Worm (Caenorhabditis elegans) whole organism, early embryonic: ENCODE results near the gene F08H9.4.

Source experiments
- ama-1 ChIP-seq: fragments of 150-350 bp; optimal IDR thresholded peaks from 2 replicates; lab custom pipeline; 2014
- ceh-36 ChIP-seq: sonication (generic microtip); optimal IDR thresholded peaks from 2 replicates; lab custom pipeline; 2016; ENCODE audit warnings: missing genetic modification characterization, inconsistent platforms, missing compliant biosample characterization
- ets-7 ChIP-seq: sonication (generic microtip); optimal IDR thresholded peaks from 2 replicates; lab custom pipeline; 2016; ENCODE audit warnings: missing genotype, missing genetic modification characterization, missing compliant biosample characterization
- flt-1 ChIP-seq: fragments of 200-800 bp; sonication (Bioruptor generic); IDR thresholded peaks from 2 replicates; pipeline ENCODE4 v1.3.6; 2022; ENCODE audit warnings: missing genetic modification characterization, missing compliant biosample characterization
- hmbx-1 ChIP-seq: sonication (generic microtip); optimal IDR thresholded peaks from 2 replicates; lab custom pipeline; 2016; ENCODE audit warnings: mild to moderate bottlenecking, missing genetic modification characterization, missing compliant biosample characterization
- hmg-4 ChIP-seq: fragments of 200-800 bp; sonication (Bioruptor generic); optimal IDR thresholded peaks from 2 replicates; lab custom pipeline; 2018; ENCODE audit warnings: mild to moderate bottlenecking, missing genetic modification characterization, missing compliant biosample characterization
- hnd-1 ChIP-seq: sonication (generic microtip); optimal IDR thresholded peaks from 2 replicates; lab custom pipeline; 2016; ENCODE audit warnings: missing genetic modification characterization, missing compliant biosample characterization
- pes-1 ChIP-seq: fragments of 200-800 bp; sonication (Bioruptor generic); IDR thresholded peaks from 2 replicates; pipeline ENCODE4 v1.3.6; 2022; ENCODE audit warnings: missing genetic modification reagents, missing genetic modification characterization, missing compliant biosample characterization
- scrt-1 ChIP-seq: fragments of 200-800 bp; sonication (Bioruptor generic); IDR thresholded peaks from 2 replicates; pipeline ENCODE4 v1.3.6; 2022; ENCODE audit warnings: missing genetic modification characterization, missing compliant biosample characterization
- tbx-11 ChIP-seq: fragments of 200-800 bp; sonication (Bioruptor generic); IDR thresholded peaks from 2 replicates; pipeline ENCODE4 v1.3.6; 2022; ENCODE audit warnings: missing genetic modification characterization, missing compliant biosample characterization
- tbx-37 ChIP-seq: fragments of 200-800 bp; sonication (Bioruptor generic); conservative IDR thresholded peaks from 2 replicates; pipeline ENCODE4 v1.3.6; 2022; ENCODE audit warnings: missing genetic modification reagents, missing genetic modification characterization, missing compliant biosample characterization
- tra-4 ChIP-seq: sonication (generic microtip); optimal IDR thresholded peaks from 2 replicates; lab custom pipeline; 2017; ENCODE audit warnings: missing genetic modification characterization, missing compliant biosample characterization

ce11 chrV:14439236-14439635 lies 25.0 kb downstream of the F08H9.4 start:
- TF ChIP-seq ama-1 (lab: Kevin White, UChicago) (no peak), flt-1 (GFP tag; lab: Robert Waterston, UW) (no peak), tra-4 (tag; lab: Kevin White, UChicago) (no peak), hmg-4 (GFP tag; lab: Kevin White, UChicago) (no peak), hmbx-1 (tag; lab: Kevin White, UChicago) (no peak), tbx-11 (GFP tag; lab: Robert Waterston, UW) (no peak), hnd-1 (tag; lab: Kevin White, UChicago) (no peak), ceh-36 (no peak), ets-7 (no peak), tbx-37 (GFP tag; lab: Robert Waterston, UW) (no peak), scrt-1 (GFP tag; lab: Robert Waterston, UW) (no peak), pes-1 (GFP tag; lab: Robert Waterston, UW) (no peak)
